Worm (Caenorhabditis elegans) whole organism, young adult: ENCODE data around the gene C36H8.1.

Source experiments
- K12H6.12 ChIP-seq: fragments of 200-800 bp; sonication (Bioruptor generic); optimal IDR thresholded peaks from 2 replicates; lab custom pipeline; 2018; ENCODE audit warnings: mild to moderate bottlenecking, missing genetic modification characterization, missing compliant biosample characterization
- Y95B8A.8 ChIP-seq: fragments of 200-800 bp; sonication (Bioruptor generic); IDR thresholded peaks from 2 replicates; pipeline ENCODE4 v1.3.6; 2022; ENCODE audit warnings: missing genetic modification reagents, missing genetic modification characterization, missing compliant biosample characterization
- ama-1 ChIP-seq, 3 experiments: fragments of 150-350 bp in 1 of 3; sonication (generic microtip) in 2 of 3; optimal IDR thresholded peaks; 2 replicates each; lab custom pipeline; 2014 to 2018; ENCODE audit warnings: missing biosample characterization in 2 of 3, missing genetic modification characterization in 2 of 3, missing genetic modification reagents in 2 of 3
- lin-35 ChIP-seq, 3 experiments: fragments of 150-350 bp in 2 of 3; sonication (generic microtip) in 1 of 3; optimal IDR thresholded peaks; 2 replicates each; lab custom pipeline; 2014 to 2018; ENCODE audit warnings: missing biosample characterization in 3 of 3, missing genetic modification characterization in 3 of 3, missing genetic modification reagents in 3 of 3

DNA sequence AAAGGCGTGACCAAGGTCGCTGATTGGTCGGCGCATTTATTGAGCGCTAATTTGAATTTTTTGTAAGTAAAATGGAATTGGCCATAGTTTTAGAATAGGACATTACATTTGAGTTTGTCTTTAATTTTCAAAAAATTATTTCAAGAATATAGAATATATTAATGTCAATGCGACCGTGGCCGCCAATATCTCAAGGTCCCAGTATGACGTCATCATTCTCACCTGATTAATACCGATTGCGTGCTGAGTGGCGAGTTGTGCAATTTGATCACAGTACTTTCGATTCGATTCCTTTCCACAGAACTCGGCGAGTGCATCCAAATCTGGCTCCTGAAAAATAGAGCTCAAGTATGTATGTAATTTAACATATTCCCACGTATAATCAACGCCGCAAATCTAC, 11.0 kb upstream of the C36H8.1 start:
- no peak for TF ChIP-seq ama-1 (optimal IDR thresholded peaks at IDR 0.05; lab: Kevin White, UChicago)
- TF ChIP-seq ama-1 (GFP tag; optimal IDR thresholded peaks at IDR 0.05; lab: Kevin White, UChicago): no peak
- no peak for TF ChIP-seq K12H6.12 (tag; lab: Kevin White, UChicago)
- no peak for TF ChIP-seq lin-35 (GFP tag; optimal IDR thresholded peaks at IDR 0.05; lab: Kevin White, UChicago)
- TF ChIP-seq Y95B8A.8 (GFP tag; lab: Robert Waterston, UW): no peak
